Worm (Caenorhabditis elegans) whole organism, late embryonic: Measurements from ENCODE around the gene tsen-2.

Source experiments
- ceh-45 ChIP-seq: fragments of 200-800 bp; sonication (Bioruptor generic); IDR thresholded peaks from 2 replicates; pipeline ENCODE4 v1.3.6; 2022; ENCODE audit warnings: missing genetic modification reagents, missing genetic modification characterization, missing compliant biosample characterization
- dmd-4 ChIP-seq: sonication (generic microtip); optimal IDR thresholded peaks from 2 replicates; lab custom pipeline; 2016; ENCODE audit warnings: borderline replicate concordance, missing genetic modification characterization, missing compliant biosample characterization
- elt-4 ChIP-seq: sonication (generic microtip); optimal IDR thresholded peaks from 2 replicates; lab custom pipeline; 2016; ENCODE audit warnings: missing genetic modification characterization, missing compliant biosample characterization
- ets-4 ChIP-seq: sonication (generic microtip); optimal IDR thresholded peaks from 2 replicates; lab custom pipeline; 2016; ENCODE audit warnings: missing genetic modification characterization, missing compliant biosample characterization
- madf-2 ChIP-seq: sonication (generic microtip); optimal IDR thresholded peaks from 2 replicates; lab custom pipeline; 2017; ENCODE audit warnings: missing genetic modification characterization, missing compliant biosample characterization
- pha-4 ChIP-seq: fragments of 150-350 bp; optimal IDR thresholded peaks from 2 replicates; lab custom pipeline; 2018; ENCODE audit warnings: missing biosample characterization, missing genetic modification reagents, missing genetic modification characterization
- pqm-1 ChIP-seq: sonication (generic microtip); optimal IDR thresholded peaks from 2 replicates; lab custom pipeline; 2016; ENCODE audit warnings: missing genetic modification characterization, missing compliant biosample characterization

ce11 chrIII:11874242-11874641 lies 23.8 kb downstream of the tsen-2 start:
- TF ChIP-seq pha-4 = no peak
- TF ChIP-seq pqm-1 (tag; lab: Kevin White, UChicago) = no peak
- TF ChIP-seq elt-4 (tag; lab: Kevin White, UChicago) = no peak
- TF ChIP-seq madf-2 (tag; lab: Kevin White, UChicago) = no peak
- no peak for TF ChIP-seq ceh-45 (GFP tag; lab: Robert Waterston, UW)
- TF ChIP-seq dmd-4 (tag; lab: Kevin White, UChicago) = no peak
- no peak for TF ChIP-seq ets-4 (tag; lab: Kevin White, UChicago)
